Worm (Caenorhabditis elegans) whole organism, L2 larva: ENCODE measurements around the gene dsl-3.

Experiments
- C34F6.9 ChIP-seq: fragments of 150-350 bp; optimal IDR thresholded peaks from 2 replicates; lab custom pipeline; 2014; ENCODE audit warnings: missing biosample characterization, missing genetic modification characterization
- F13H6.1 ChIP-seq: sonication (generic microtip); optimal IDR thresholded peaks from 2 replicates; lab custom pipeline; 2016; ENCODE audit warnings: missing genetic modification characterization, missing compliant biosample characterization
- R02D3.7 ChIP-seq: fragments of 150-350 bp; optimal IDR thresholded peaks from 2 replicates; lab custom pipeline; 2014; ENCODE audit warnings: missing biosample characterization, missing genetic modification characterization
- Y55F3AM.14 ChIP-seq: fragments of 200-800 bp; sonication (Bioruptor generic); optimal IDR thresholded peaks from 2 replicates; lab custom pipeline; 2018; ENCODE audit warnings: mild to moderate bottlenecking, missing genetic modification characterization, missing compliant biosample characterization
- ZK546.5 ChIP-seq: sonication (generic microtip); optimal IDR thresholded peaks from 2 replicates; lab custom pipeline; 2017; ENCODE audit warnings: missing biosample characterization, missing genetic modification characterization
- alr-1 ChIP-seq: fragments of 150-350 bp; optimal IDR thresholded peaks from 2 replicates; lab custom pipeline; 2014; ENCODE audit warnings: missing biosample characterization, missing genetic modification characterization
- aly-2 ChIP-seq: fragments of 150-350 bp; optimal IDR thresholded peaks from 2 replicates; lab custom pipeline; 2014; ENCODE audit warnings: missing biosample characterization, missing genetic modification characterization
- ama-1 ChIP-seq: fragments of 150-350 bp; optimal IDR thresholded peaks from 2 replicates; lab custom pipeline; 2018; ENCODE audit warnings: inconsistent platforms
- blmp-1 ChIP-seq: sonication (generic microtip); optimal IDR thresholded peaks from 2 replicates; lab custom pipeline; 2017; ENCODE audit warnings: missing genetic modification characterization, mild to moderate bottlenecking, missing compliant biosample characterization, antibody characterized with exemption, moderate library complexity; ENCODE audit not compliant: insufficient read depth
- ceh-16 ChIP-seq: fragments of 150-350 bp; optimal IDR thresholded peaks from 2 replicates; lab custom pipeline; 2014; ENCODE audit warnings: missing biosample characterization, missing genetic modification characterization
- ceh-82 ChIP-seq: fragments of 150-350 bp; optimal IDR thresholded peaks from 2 replicates; lab custom pipeline; 2014; ENCODE audit warnings: missing biosample characterization, missing genetic modification characterization
- crh-2 ChIP-seq: sonication (generic microtip); optimal IDR thresholded peaks from 2 replicates; lab custom pipeline; 2017; ENCODE audit warnings: missing biosample characterization, missing genetic modification characterization
- dmd-4 ChIP-seq: sonication (generic microtip); optimal IDR thresholded peaks from 2 replicates; lab custom pipeline; 2017; ENCODE audit warnings: missing biosample characterization, missing genetic modification characterization
- egl-27 ChIP-seq: sonication (generic microtip); optimal IDR thresholded peaks from 3 replicates; lab custom pipeline; 2017; ENCODE audit warnings: missing biosample characterization, missing genetic modification reagents, missing genetic modification characterization
- elt-1 ChIP-seq: fragments of 150-350 bp; optimal IDR thresholded peaks from 2 replicates; lab custom pipeline; 2014; ENCODE audit warnings: missing biosample characterization, missing genetic modification characterization
- elt-3 ChIP-seq: sonication (generic microtip); optimal IDR thresholded peaks from 2 replicates; lab custom pipeline; 2017; ENCODE audit warnings: missing biosample characterization, missing genetic modification characterization
- fos-1 ChIP-seq: fragments of 150-350 bp; optimal IDR thresholded peaks from 2 replicates; lab custom pipeline; 2014; ENCODE audit warnings: missing biosample characterization, missing genetic modification characterization
- gmeb-1 ChIP-seq: fragments of 150-350 bp; optimal IDR thresholded peaks from 2 replicates; lab custom pipeline; 2014; ENCODE audit warnings: missing biosample characterization, missing genetic modification characterization
- lin-11 ChIP-seq: fragments of 150-350 bp; sonication (generic microtip); optimal IDR thresholded peaks from 2 replicates; lab custom pipeline; 2014; ENCODE audit warnings: missing biosample characterization, missing genetic modification characterization, inconsistent platforms, mixed read lengths
- lin-13 ChIP-seq: fragments of 150-350 bp; optimal IDR thresholded peaks from 2 replicates; lab custom pipeline; 2014; ENCODE audit warnings: missing biosample characterization, missing genetic modification reagents, missing genetic modification characterization
- lin-39 ChIP-seq: fragments of 150-350 bp; optimal IDR thresholded peaks from 2 replicates; lab custom pipeline; 2014; ENCODE audit warnings: missing biosample characterization, missing genetic modification reagents, missing genetic modification characterization
- lsy-2 ChIP-seq, 2 experiments: fragments of 150-350 bp in 1 of 2; sonication (generic microtip) in 1 of 2; optimal IDR thresholded peaks; 2 replicates each; lab custom pipeline; 2014 to 2017; ENCODE audit warnings: missing biosample characterization in 2 of 2, missing genetic modification characterization in 2 of 2
- mab-5 ChIP-seq: fragments of 150-350 bp; optimal IDR thresholded peaks from 2 replicates; lab custom pipeline; 2014; ENCODE audit warnings: missing biosample characterization, missing genetic modification characterization
- mbf-1 ChIP-seq: sonication (generic microtip); optimal IDR thresholded peaks from 2 replicates; lab custom pipeline; 2017; ENCODE audit warnings: missing biosample characterization, missing genetic modification characterization
- mdl-1 ChIP-seq, 2 experiments: fragments of 150-350 bp in 1 of 2; sonication (generic microtip) in 1 of 2; optimal IDR thresholded peaks; 2 replicates each; lab custom pipeline; 2017; ENCODE audit warnings: missing biosample characterization in 2 of 2, missing genetic modification characterization in 2 of 2
- nhr-10 ChIP-seq: sonication (generic microtip); optimal IDR thresholded peaks from 2 replicates; lab custom pipeline; 2017; ENCODE audit warnings: missing biosample characterization, missing genetic modification characterization
- nhr-11 ChIP-seq: fragments of 150-350 bp; optimal IDR thresholded peaks from 2 replicates; lab custom pipeline; 2014; ENCODE audit warnings: missing biosample characterization, missing genetic modification characterization
- nhr-12 ChIP-seq: fragments of 150-350 bp; optimal IDR thresholded peaks from 2 replicates; lab custom pipeline; 2014; ENCODE audit warnings: missing biosample characterization, missing genetic modification characterization
- nhr-129 ChIP-seq: fragments of 150-350 bp; optimal IDR thresholded peaks from 2 replicates; lab custom pipeline; 2014; ENCODE audit warnings: missing biosample characterization, missing genetic modification characterization
- nhr-21 ChIP-seq: fragments of 150-350 bp; optimal IDR thresholded peaks from 2 replicates; lab custom pipeline; 2014; ENCODE audit warnings: missing biosample characterization, missing genetic modification characterization
- nhr-23 ChIP-seq: fragments of 150-350 bp; optimal IDR thresholded peaks from 2 replicates; lab custom pipeline; 2014; ENCODE audit warnings: missing biosample characterization, missing genetic modification reagents, missing genetic modification characterization
- nhr-237 ChIP-seq: fragments of 150-350 bp; optimal IDR thresholded peaks from 2 replicates; lab custom pipeline; 2014; ENCODE audit warnings: missing biosample characterization, missing genetic modification characterization
- nhr-25 ChIP-seq: fragments of 150-350 bp; sonication (generic microtip); optimal IDR thresholded peaks from 3 replicates; lab custom pipeline; 2014; ENCODE audit warnings: missing biosample characterization, missing genetic modification characterization
- nhr-6 ChIP-seq: fragments of 150-350 bp; optimal IDR thresholded peaks from 2 replicates; lab custom pipeline; 2014; ENCODE audit warnings: missing biosample characterization, missing genetic modification characterization
- nhr-77 ChIP-seq: fragments of 150-350 bp; optimal IDR thresholded peaks from 2 replicates; lab custom pipeline; 2014; ENCODE audit warnings: missing biosample characterization, missing genetic modification characterization
- peb-1 ChIP-seq: fragments of 150-350 bp; optimal IDR thresholded peaks from 2 replicates; lab custom pipeline; 2014; ENCODE audit warnings: missing biosample characterization, missing genetic modification characterization
- sem-4 ChIP-seq: fragments of 150-350 bp; optimal IDR thresholded peaks from 2 replicates; lab custom pipeline; 2014; ENCODE audit warnings: missing biosample characterization, missing genetic modification reagents, missing genetic modification characterization
- skn-1 ChIP-seq: sonication (generic microtip); optimal IDR thresholded peaks from 2 replicates; lab custom pipeline; 2017; ENCODE audit warnings: missing biosample characterization, missing genetic modification characterization
- sma-3 ChIP-seq: sonication (generic microtip); optimal IDR thresholded peaks from 2 replicates; lab custom pipeline; 2016; ENCODE audit warnings: missing genetic modification reagents, missing genetic modification characterization, missing compliant biosample characterization
- sma-9 ChIP-seq, 2 experiments: fragments of 150-350 bp in 1 of 2; sonication (generic microtip) in 1 of 2; optimal IDR thresholded peaks; 2 replicates each; lab custom pipeline; 2014 to 2016; ENCODE audit warnings: missing genetic modification characterization in 2 of 2, mild to moderate bottlenecking in 1 of 2, missing biosample characterization in 1 of 2, missing compliant biosample characterization in 1 of 2, missing genetic modification reagents in 1 of 2, moderate library complexity in 1 of 2
- snpc-4 ChIP-seq: fragments of 150-350 bp; optimal IDR thresholded peaks from 2 replicates; lab custom pipeline; 2014; ENCODE audit warnings: missing biosample characterization, missing genetic modification characterization
- unc-39 ChIP-seq: fragments of 150-350 bp; optimal IDR thresholded peaks from 2 replicates; lab custom pipeline; 2014; ENCODE audit warnings: missing biosample characterization, missing genetic modification characterization
- unc-55 ChIP-seq: fragments of 150-350 bp; sonication (generic microtip); optimal IDR thresholded peaks from 3 replicates; lab custom pipeline; 2014; ENCODE audit warnings: missing biosample characterization, missing genetic modification reagents, missing genetic modification characterization
- unc-62 ChIP-seq: fragments of 150-350 bp; optimal IDR thresholded peaks from 2 replicates; lab custom pipeline; 2014; ENCODE audit warnings: missing biosample characterization, missing genetic modification reagents, missing genetic modification characterization
- zag-1 ChIP-seq: fragments of 150-350 bp; optimal IDR thresholded peaks from 2 replicates; lab custom pipeline; 2014; ENCODE audit warnings: missing biosample characterization, missing genetic modification characterization
- ztf-1 ChIP-seq: fragments of 200-800 bp; sonication (Bioruptor generic); conservative IDR thresholded peaks from 2 replicates; pipeline ENCODE4 v1.3.6; 2022; ENCODE audit warnings: missing genetic modification characterization, missing compliant biosample characterization
- ztf-11 ChIP-seq: sonication (generic microtip); optimal IDR thresholded peaks from 2 replicates; lab custom pipeline; 2017; ENCODE audit warnings: missing biosample characterization, missing genetic modification characterization
- ztf-4 ChIP-seq: fragments of 150-350 bp; optimal IDR thresholded peaks from 2 replicates; lab custom pipeline; 2014; ENCODE audit warnings: missing biosample characterization, missing genetic modification characterization

The dsl-3 gene

ce11 chrIV:1655312-1655711, 45.2 kb downstream of the dsl-3 start:
- TF ChIP-seq alr-1 (tag; lab: Kevin White, UChicago) = no peak
- TF ChIP-seq gmeb-1 = no peak
- no peak for TF ChIP-seq ceh-16 (tag; lab: Kevin White, UChicago)
- peak; percentile 22 for TF ChIP-seq C34F6.9 (tag; lab: Kevin White, UChicago)
- no peak for TF ChIP-seq R02D3.7 (tag; lab: Kevin White, UChicago)
- TF ChIP-seq peb-1 (tag; lab: Kevin White, UChicago) = no peak
- no peak for TF ChIP-seq zag-1 (tag; lab: Kevin White, UChicago)
- TF ChIP-seq lin-39 (tag; lab: Kevin White, UChicago) = no peak
- no peak for TF ChIP-seq skn-1
- TF ChIP-seq aly-2 (tag; lab: Kevin White, UChicago) = no peak
- TF ChIP-seq nhr-25 (tag; lab: Kevin White, UChicago) = peak; percentile 80
- TF ChIP-seq ZK546.5 (tag; lab: Kevin White, UChicago) = no peak
- TF ChIP-seq ztf-4 (tag; lab: Kevin White, UChicago) = peak; percentile 45
- no peak for TF ChIP-seq lin-13 (GFP tag; lab: Kevin White, UChicago)
- no peak for TF ChIP-seq nhr-12
- no peak for TF ChIP-seq elt-3 (tag; lab: Kevin White, UChicago)
- no peak for TF ChIP-seq ama-1 (lab: Kevin White, UChicago)
- TF ChIP-seq nhr-21 (tag; lab: Kevin White, UChicago) = peak; percentile 52
- no peak for TF ChIP-seq nhr-10 (tag; lab: Kevin White, UChicago)
- peak; percentile 53 for TF ChIP-seq fos-1 (tag; lab: Kevin White, UChicago)
- TF ChIP-seq ceh-82 (tag; lab: Kevin White, UChicago) = no peak
- TF ChIP-seq elt-1 (tag; lab: Kevin White, UChicago) = no peak
- no peak for TF ChIP-seq unc-39
- no peak for TF ChIP-seq sma-3 (GFP tag; lab: Kevin White, UChicago)
- peak; percentile 46 for TF ChIP-seq nhr-129 (tag; lab: Kevin White, UChicago)
- no peak for TF ChIP-seq sem-4 (tag; lab: Kevin White, UChicago)
- TF ChIP-seq nhr-6 = peak; percentile 35
- TF ChIP-seq Y55F3AM.14 = no peak
- TF ChIP-seq mbf-1 (tag; lab: Kevin White, UChicago) = no peak
- TF ChIP-seq unc-62 (GFP tag; lab: Kevin White, UChicago) = no peak
- TF ChIP-seq snpc-4 (tag; lab: Kevin White, UChicago) = no peak
- no peak for TF ChIP-seq lin-11 (tag; lab: Kevin White, UChicago)
- TF ChIP-seq sma-9 (GFP tag; optimal IDR thresholded peaks at IDR 0.05; lab: Kevin White, UChicago) = peak; percentile 51
- TF ChIP-seq sma-9 (tag; optimal IDR thresholded peaks at IDR 0.05; lab: Kevin White, UChicago) = no peak
- TF ChIP-seq ztf-1 (GFP tag; lab: Robert Waterston, UW) = no peak
- TF ChIP-seq egl-27 (tag; lab: Kevin White, UChicago) = no peak
- peak; percentile 76 for TF ChIP-seq blmp-1
- TF ChIP-seq unc-55 = no peak
- no peak for TF ChIP-seq nhr-77
- TF ChIP-seq dmd-4 = no peak
- no peak for TF ChIP-seq nhr-23 (tag; lab: Kevin White, UChicago)
- no peak for TF ChIP-seq ztf-11
- TF ChIP-seq nhr-11 (tag; lab: Kevin White, UChicago) = no peak
- TF ChIP-seq lsy-2 (tag; optimal IDR thresholded peaks at IDR 0.05; lab: Kevin White, UChicago) = peak in 1 of 2 experiments; percentile 33
- TF ChIP-seq mab-5 (tag; lab: Kevin White, UChicago) = no peak
- TF ChIP-seq nhr-237 (tag; lab: Kevin White, UChicago) = no peak
- no peak for TF ChIP-seq mdl-1 (tag; optimal IDR thresholded peaks at IDR 0.05; lab: Kevin White, UChicago)
- TF ChIP-seq F13H6.1 (tag; lab: Kevin White, UChicago) = peak; percentile 59
- TF ChIP-seq crh-2 (tag; lab: Kevin White, UChicago) = peak; percentile 76
